Worm (Caenorhabditis elegans) whole organism, early embryonic: Measurements from ENCODE around the gene C45B2.1.
A peak's percentile ranks its signal among the peaks of the same experiment; 100 is the strongest.

Source experiments
- B0310.2 ChIP-seq: sonication (generic microtip); optimal IDR thresholded peaks from 2 replicates; lab custom pipeline; 2016; ENCODE audit warnings: mild to moderate bottlenecking, missing genetic modification characterization, missing compliant biosample characterization
- F13C5.2 ChIP-seq: sonication (generic microtip); optimal IDR thresholded peaks from 2 replicates; lab custom pipeline; 2017; ENCODE audit warnings: mild to moderate bottlenecking, missing genetic modification characterization, inconsistent platforms, missing compliant biosample characterization
- aly-1 ChIP-seq: sonication (generic microtip); optimal IDR thresholded peaks from 2 replicates; lab custom pipeline; 2016; ENCODE audit warnings: missing genetic modification characterization, missing compliant biosample characterization
- ceh-13 ChIP-seq: fragments of 200-800 bp; sonication (Bioruptor generic); optimal IDR thresholded peaks from 2 replicates; lab custom pipeline; 2018; ENCODE audit warnings: mild to moderate bottlenecking, missing genetic modification characterization, missing compliant biosample characterization
- ceh-36 ChIP-seq: sonication (generic microtip); optimal IDR thresholded peaks from 2 replicates; lab custom pipeline; 2016; ENCODE audit warnings: missing genetic modification characterization, inconsistent platforms, missing compliant biosample characterization
- flt-1 ChIP-seq: fragments of 200-800 bp; sonication (Bioruptor generic); IDR thresholded peaks from 2 replicates; pipeline ENCODE4 v1.3.6; 2022; ENCODE audit warnings: missing genetic modification characterization, missing compliant biosample characterization
- hmbx-1 ChIP-seq: sonication (generic microtip); optimal IDR thresholded peaks from 2 replicates; lab custom pipeline; 2016; ENCODE audit warnings: mild to moderate bottlenecking, missing genetic modification characterization, missing compliant biosample characterization
- hmg-4 ChIP-seq: fragments of 200-800 bp; sonication (Bioruptor generic); optimal IDR thresholded peaks from 2 replicates; lab custom pipeline; 2018; ENCODE audit warnings: mild to moderate bottlenecking, missing genetic modification characterization, missing compliant biosample characterization
- hnd-1 ChIP-seq: sonication (generic microtip); optimal IDR thresholded peaks from 2 replicates; lab custom pipeline; 2016; ENCODE audit warnings: missing genetic modification characterization, missing compliant biosample characterization
- pes-1 ChIP-seq: fragments of 200-800 bp; sonication (Bioruptor generic); IDR thresholded peaks from 2 replicates; pipeline ENCODE4 v1.3.6; 2022; ENCODE audit warnings: missing genetic modification reagents, missing genetic modification characterization, missing compliant biosample characterization
- scrt-1 ChIP-seq: fragments of 200-800 bp; sonication (Bioruptor generic); IDR thresholded peaks from 2 replicates; pipeline ENCODE4 v1.3.6; 2022; ENCODE audit warnings: missing genetic modification characterization, missing compliant biosample characterization
- sea-1 ChIP-seq: fragments of 200-800 bp; sonication (Bioruptor generic); conservative IDR thresholded peaks from 2 replicates; pipeline ENCODE4 v1.3.6; 2022; ENCODE audit warnings: missing genetic modification characterization, missing compliant biosample characterization
- tbx-11 ChIP-seq: fragments of 200-800 bp; sonication (Bioruptor generic); IDR thresholded peaks from 2 replicates; pipeline ENCODE4 v1.3.6; 2022; ENCODE audit warnings: missing genetic modification characterization, missing compliant biosample characterization
- tbx-37 ChIP-seq: fragments of 200-800 bp; sonication (Bioruptor generic); conservative IDR thresholded peaks from 2 replicates; pipeline ENCODE4 v1.3.6; 2022; ENCODE audit warnings: missing genetic modification reagents, missing genetic modification characterization, missing compliant biosample characterization
- tra-4 ChIP-seq: sonication (generic microtip); optimal IDR thresholded peaks from 2 replicates; lab custom pipeline; 2017; ENCODE audit warnings: missing genetic modification characterization, missing compliant biosample characterization

Gene C45B2.1

ce11 chrX:6128225-6128686, 42.3 kb downstream of the C45B2.1 start, which contains the start of gene C15H9.9:
C15H9.9 (minus strand) TSS chrX:6128275.
- no peak for TF ChIP-seq pes-1 (GFP tag; lab: Robert Waterston, UW)
- no peak for TF ChIP-seq hmbx-1 (tag; lab: Kevin White, UChicago)
- TF ChIP-seq F13C5.2, result peak; percentile 37

- TF ChIP-seq hmbx-1 (tag; lab: Kevin White, UChicago), result no peak
- no peak for TF ChIP-seq hnd-1
- no peak for TF ChIP-seq tra-4 (tag; lab: Kevin White, UChicago)
- no peak for TF ChIP-seq sea-1 (GFP tag; lab: Robert Waterston, UW)
- TF ChIP-seq B0310.2 (tag; lab: Kevin White, UChicago), result no peak
- TF ChIP-seq hmg-4, result no peak
- TF ChIP-seq aly-1 (tag; lab: Kevin White, UChicago), result no peak
- TF ChIP-seq flt-1, result no peak
Observed at ce11 chrX:6128773-6129172, 42.8 kb downstream of the C45B2.1 start.

ce11 chrX:6129277-6129676, 43.4 kb downstream of the C45B2.1 start:
- TF ChIP-seq F13C5.2 (no peak), tbx-37 (GFP tag; lab: Robert Waterston, UW) (no peak), scrt-1 (GFP tag; lab: Robert Waterston, UW) (no peak), flt-1 (no peak), tbx-11 (no peak), ceh-36 (no peak), ceh-13 (no peak)

ce11 chrX:6134423-6134822, 48.5 kb downstream of the C45B2.1 start:
- TF ChIP-seq F13C5.2 (peak; percentile 37), B0310.2 (tag; lab: Kevin White, UChicago) (no peak), hmg-4 (peak; percentile 35)
